Worm (Caenorhabditis elegans) whole organism, early embryonic: Measurements from ENCODE around the gene cyp-35C1.

Experiments used
- B0310.2 ChIP-seq: sonication (generic microtip); optimal IDR thresholded peaks from 2 replicates; lab custom pipeline; 2016; ENCODE audit warnings: mild to moderate bottlenecking, missing genetic modification characterization, missing compliant biosample characterization
- F13C5.2 ChIP-seq: sonication (generic microtip); optimal IDR thresholded peaks from 2 replicates; lab custom pipeline; 2017; ENCODE audit warnings: mild to moderate bottlenecking, missing genetic modification characterization, inconsistent platforms, missing compliant biosample characterization
- ama-1 ChIP-seq: fragments of 150-350 bp; optimal IDR thresholded peaks from 2 replicates; lab custom pipeline; 2014
- ceh-13 ChIP-seq: fragments of 200-800 bp; sonication (Bioruptor generic); optimal IDR thresholded peaks from 2 replicates; lab custom pipeline; 2018; ENCODE audit warnings: mild to moderate bottlenecking, missing genetic modification characterization, missing compliant biosample characterization
- ceh-36 ChIP-seq: sonication (generic microtip); optimal IDR thresholded peaks from 2 replicates; lab custom pipeline; 2016; ENCODE audit warnings: missing genetic modification characterization, inconsistent platforms, missing compliant biosample characterization
- ets-7 ChIP-seq: sonication (generic microtip); optimal IDR thresholded peaks from 2 replicates; lab custom pipeline; 2016; ENCODE audit warnings: missing genotype, missing genetic modification characterization, missing compliant biosample characterization
- flt-1 ChIP-seq: fragments of 200-800 bp; sonication (Bioruptor generic); IDR thresholded peaks from 2 replicates; pipeline ENCODE4 v1.3.6; 2022; ENCODE audit warnings: missing genetic modification characterization, missing compliant biosample characterization
- hmbx-1 ChIP-seq: sonication (generic microtip); optimal IDR thresholded peaks from 2 replicates; lab custom pipeline; 2016; ENCODE audit warnings: mild to moderate bottlenecking, missing genetic modification characterization, missing compliant biosample characterization
- hmg-4 ChIP-seq: fragments of 200-800 bp; sonication (Bioruptor generic); optimal IDR thresholded peaks from 2 replicates; lab custom pipeline; 2018; ENCODE audit warnings: mild to moderate bottlenecking, missing genetic modification characterization, missing compliant biosample characterization
- hnd-1 ChIP-seq: sonication (generic microtip); optimal IDR thresholded peaks from 2 replicates; lab custom pipeline; 2016; ENCODE audit warnings: missing genetic modification characterization, missing compliant biosample characterization
- pes-1 ChIP-seq: fragments of 200-800 bp; sonication (Bioruptor generic); IDR thresholded peaks from 2 replicates; pipeline ENCODE4 v1.3.6; 2022; ENCODE audit warnings: missing genetic modification reagents, missing genetic modification characterization, missing compliant biosample characterization
- scrt-1 ChIP-seq: fragments of 200-800 bp; sonication (Bioruptor generic); IDR thresholded peaks from 2 replicates; pipeline ENCODE4 v1.3.6; 2022; ENCODE audit warnings: missing genetic modification characterization, missing compliant biosample characterization
- sea-1 ChIP-seq: fragments of 200-800 bp; sonication (Bioruptor generic); conservative IDR thresholded peaks from 2 replicates; pipeline ENCODE4 v1.3.6; 2022; ENCODE audit warnings: missing genetic modification characterization, missing compliant biosample characterization
- tbx-11 ChIP-seq: fragments of 200-800 bp; sonication (Bioruptor generic); IDR thresholded peaks from 2 replicates; pipeline ENCODE4 v1.3.6; 2022; ENCODE audit warnings: missing genetic modification characterization, missing compliant biosample characterization

- TF ChIP-seq scrt-1 (GFP tag; lab: Robert Waterston, UW) (no peak), pes-1 (GFP tag; lab: Robert Waterston, UW) (no peak), ama-1 (no peak), B0310.2 (tag; lab: Kevin White, UChicago) (no peak), hmg-4 (GFP tag; lab: Kevin White, UChicago) (no peak), tbx-11 (GFP tag; lab: Robert Waterston, UW) (no peak), hnd-1 (tag; lab: Kevin White, UChicago) (no peak), ceh-13 (GFP tag; lab: Kevin White, UChicago) (no peak), F13C5.2 (tag; lab: Kevin White, UChicago) (no peak), ceh-36 (tag; lab: Kevin White, UChicago) (no peak), ets-7 (tag; lab: Kevin White, UChicago) (no peak), flt-1 (GFP tag; lab: Robert Waterston, UW) (no peak), hmbx-1 (tag; lab: Kevin White, UChicago) (no peak), sea-1 (no peak)
These were observed 18.1 kb downstream of the cyp-35C1 start for ce11 chrV:13880163-13880562.
